Worm (Caenorhabditis elegans) whole organism, L4/young adult: ENCODE data around the gene sap-49.

Experiments
- W03F9.2 ChIP-seq: fragments of 150-350 bp; optimal IDR thresholded peaks from 2 replicates; lab custom pipeline; 2014; ENCODE audit warnings: missing biosample characterization, missing genetic modification characterization
- dao-5 ChIP-seq: sonication (generic microtip); optimal IDR thresholded peaks from 2 replicates; lab custom pipeline; 2016; ENCODE audit warnings: missing genotype, missing genetic modification characterization, moderate library complexity, missing compliant biosample characterization
- him-1 ChIP-seq: sonication (generic microtip); optimal IDR thresholded peaks from 2 replicates; lab custom pipeline; 2016; ENCODE audit warnings: missing genotype, missing genetic modification reagents, missing genetic modification characterization, missing compliant biosample characterization

DNA sequence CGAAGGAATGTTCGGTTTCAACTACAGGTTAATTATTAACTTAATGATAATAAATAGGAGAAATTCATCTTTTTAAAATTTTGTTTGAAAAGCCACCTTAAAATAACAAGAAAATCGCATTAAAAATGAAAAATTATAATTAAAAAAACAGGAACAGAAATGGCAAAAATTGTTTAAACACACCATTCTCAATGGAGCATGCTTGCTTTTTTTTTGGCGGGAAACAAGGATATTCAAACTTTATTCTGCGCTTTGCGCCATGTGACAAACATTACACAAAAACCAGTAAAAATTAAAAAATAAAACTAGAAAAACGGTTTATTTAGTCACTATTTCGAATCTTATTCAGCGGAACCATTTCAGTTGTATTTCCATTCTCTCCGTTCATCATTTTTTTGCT, 6.8 kb downstream of the sap-49 start:
- TF ChIP-seq dao-5 (tag; lab: Kevin White, UChicago) (no peak), him-1 (tag; lab: Kevin White, UChicago) (no peak), W03F9.2 (tag; lab: Kevin White, UChicago) (no peak)
